Fruit fly (Drosophila melanogaster): Measurements from ENCODE around the gene CG45490.
"Not testable (repeated sequence)": the region's sequence is repeated elsewhere in the genome, so short reads cannot be mapped to it uniquely, and the experiment has no call there.

dm6 chrX:19929078-19929477 is 5.0 kb downstream of the CG45490 start, which contains the start of gene CG45489:
- not testable (repeated sequence) for TF ChIP-seq psq, h (optimal IDR thresholded peaks at IDR 0.05)

Data from Kc167 (cell line).